Worm (Caenorhabditis elegans): Measurements from ENCODE around the gene eif-1.A.

The eif-1.A gene

ce11 chrIV:4789445-4789844, 21.3 kb upstream of the eif-1.A start, which contains the start of gene R11E3.1:
Gene R11E3.1 (plus strand): TSS chrIV:4789745.
- no peak for TF ChIP-seq ceh-9 (tag; optimal IDR thresholded peaks at IDR 0.05)
- TF ChIP-seq egl-5 (tag; optimal IDR thresholded peaks at IDR 0.05), result no peak
- no peak for TF ChIP-seq ceh-28 (tag; optimal IDR thresholded peaks at IDR 0.05)
- no peak for TF ChIP-seq ztf-4 (tag; optimal IDR thresholded peaks at IDR 0.05)
- TF ChIP-seq fkh-2 (tag; optimal IDR thresholded peaks at IDR 0.05), result no peak
- no peak for TF ChIP-seq tbx-2 (tag; optimal IDR thresholded peaks at IDR 0.05)
- no peak for TF ChIP-seq ceh-16 (tag; optimal IDR thresholded peaks at IDR 0.05)
- TF ChIP-seq nhr-12 (tag; optimal IDR thresholded peaks at IDR 0.05), result no peak
- no peak for TF ChIP-seq lin-39 (tag; optimal IDR thresholded peaks at IDR 0.05)
- no peak for TF ChIP-seq egl-27 (tag; optimal IDR thresholded peaks at IDR 0.05)

ce11 chrIV:4795111-4795510, 15.6 kb upstream of the eif-1.A start:
- TF ChIP-seq snpc-4 (tag; optimal IDR thresholded peaks at IDR 0.05) (no peak), zag-1 (tag; optimal IDR thresholded peaks at IDR 0.05) (no peak), ceh-16 (tag; optimal IDR thresholded peaks at IDR 0.05) (no peak), mml-1 (tag; optimal IDR thresholded peaks at IDR 0.05) (no peak), ZK546.5 (tag; optimal IDR thresholded peaks at IDR 0.05) (no peak), nhr-25 (tag; optimal IDR thresholded peaks at IDR 0.05) (no peak), nhr-11 (tag; optimal IDR thresholded peaks at IDR 0.05) (no peak), tbx-2 (tag; optimal IDR thresholded peaks at IDR 0.05) (no peak), nhr-67 (tag; optimal IDR thresholded peaks at IDR 0.05) (no peak)

- TF ChIP-seq snpc-4 (tag; optimal IDR thresholded peaks at IDR 0.05) (no peak), zag-1 (tag; optimal IDR thresholded peaks at IDR 0.05) (no peak), nhr-12 (tag; optimal IDR thresholded peaks at IDR 0.05) (no peak), sea-2 (GFP tag; optimal IDR thresholded peaks at IDR 0.05) (no peak), hmg-11 (tag; optimal IDR thresholded peaks at IDR 0.05) (peak; percentile 32), mdl-1 (tag; optimal IDR thresholded peaks at IDR 0.05) (no peak), egl-27 (tag; optimal IDR thresholded peaks at IDR 0.05) (no peak), skn-1 (tag; optimal IDR thresholded peaks at IDR 0.05) (no peak), lin-15B (tag; optimal IDR thresholded peaks at IDR 0.05) (peak; percentile 57), nhr-67 (tag; optimal IDR thresholded peaks at IDR 0.05) (no peak), nhr-77 (tag; optimal IDR thresholded peaks at IDR 0.05) (peak; percentile 11), elt-1 (tag; optimal IDR thresholded peaks at IDR 0.05) (no peak), eor-1 (tag; optimal IDR thresholded peaks at IDR 0.05) (no peak), nhr-23 (tag; optimal IDR thresholded peaks at IDR 0.05) (peak; percentile 6), R02D3.7 (tag; optimal IDR thresholded peaks at IDR 0.05) (no peak), unc-39 (tag; optimal IDR thresholded peaks at IDR 0.05) (no peak), egl-5 (tag; optimal IDR thresholded peaks at IDR 0.05) (no peak), nhr-25 (tag; optimal IDR thresholded peaks at IDR 0.05) (peak; percentile 19), ceh-82 (tag; optimal IDR thresholded peaks at IDR 0.05) (no peak), nfya-1 (tag; optimal IDR thresholded peaks at IDR 0.05; ENCODE audit: insufficient read depth) (peak; percentile 31), ceh-9 (tag; optimal IDR thresholded peaks at IDR 0.05) (no peak), lsy-12 (tag; optimal IDR thresholded peaks at IDR 0.05) (no peak), ceh-28 (tag; optimal IDR thresholded peaks at IDR 0.05) (peak; percentile 80), elt-2 (tag; optimal IDR thresholded peaks at IDR 0.05) (no peak), ZK546.5 (tag; optimal IDR thresholded peaks at IDR 0.05) (no peak), lin-39 (tag; optimal IDR thresholded peaks at IDR 0.05) (no peak)
Observed at ce11 chrIV:4799114-4799513, 11.6 kb upstream of the eif-1.A start, which contains the start of gene eor-1. Gene eor-1 (minus strand): TSS chrIV:4799178.

DNA sequence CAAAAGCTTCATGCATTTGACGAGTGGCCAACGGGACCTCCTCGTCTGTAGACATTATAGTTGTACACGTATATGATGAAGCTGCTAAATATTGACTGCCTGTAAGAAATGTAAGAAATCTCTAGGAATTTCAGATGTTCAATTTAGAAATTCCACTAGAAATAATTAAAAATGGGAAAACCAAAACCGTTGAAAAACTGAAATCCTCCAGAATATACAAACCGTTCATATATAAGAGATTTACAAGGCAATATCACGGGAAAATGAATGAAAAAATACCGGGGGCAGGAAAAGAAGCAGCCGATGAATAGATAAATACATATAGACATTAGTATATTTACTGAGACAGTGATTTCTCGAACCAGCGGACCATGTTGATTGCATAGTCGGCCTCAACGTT, 8.2 kb upstream of the eif-1.A start, which contains the start of gene dpf-7:
Gene dpf-7 (minus strand): TSS at position 101 of the 400 bp plus-strand sequence.
- TF ChIP-seq fkh-10 (GFP tag; optimal IDR thresholded peaks at IDR 0.05), result no peak
- TF ChIP-seq nhr-77 (tag; optimal IDR thresholded peaks at IDR 0.05), result no peak
- TF ChIP-seq nhr-11 (tag; optimal IDR thresholded peaks at IDR 0.05), result no peak
- TF ChIP-seq jun-1 (tag; optimal IDR thresholded peaks at IDR 0.05), result no peak
- TF ChIP-seq nfya-1 (tag; optimal IDR thresholded peaks at IDR 0.05; ENCODE audit: insufficient read depth), result no peak
- TF ChIP-seq unc-39 (tag; optimal IDR thresholded peaks at IDR 0.05), result no peak
- TF ChIP-seq nhr-43 (tag; optimal IDR thresholded peaks at IDR 0.05; ENCODE audit: poor library complexity, severe bottlenecking), result no peak
- TF ChIP-seq pha-4 (tag; optimal IDR thresholded peaks at IDR 0.05), result no peak
- TF ChIP-seq sea-2 (GFP tag; optimal IDR thresholded peaks at IDR 0.05), result no peak
- no peak for TF ChIP-seq elt-3 (tag; optimal IDR thresholded peaks at IDR 0.05)
- TF ChIP-seq ceh-9 (tag; optimal IDR thresholded peaks at IDR 0.05), result no peak
- no peak for TF ChIP-seq ztf-11 (tag; optimal IDR thresholded peaks at IDR 0.05)
- TF ChIP-seq nhr-23 (tag; optimal IDR thresholded peaks at IDR 0.05), result no peak
- TF ChIP-seq elt-2 (tag; optimal IDR thresholded peaks at IDR 0.05), result no peak
- no peak for TF ChIP-seq aly-2 (tag; optimal IDR thresholded peaks at IDR 0.05)
- TF ChIP-seq egl-5 (tag; optimal IDR thresholded peaks at IDR 0.05), result no peak
- TF ChIP-seq skn-1 (tag; optimal IDR thresholded peaks at IDR 0.05), result no peak
